Worm (Caenorhabditis elegans) whole organism, mixed stage, embryonic: ENCODE measurements around the gene cdk-1.

Experiments
- ces-1 ChIP-seq: fragments of 150-350 bp; optimal IDR thresholded peaks from 2 replicates; lab custom pipeline; 2014; ENCODE audit warnings: missing biosample characterization, missing genetic modification reagents, missing genetic modification characterization
- nhr-12 ChIP-seq: fragments of 150-350 bp; optimal IDR thresholded peaks from 2 replicates; lab custom pipeline; 2014; ENCODE audit warnings: missing biosample characterization, missing genetic modification characterization

DNA sequence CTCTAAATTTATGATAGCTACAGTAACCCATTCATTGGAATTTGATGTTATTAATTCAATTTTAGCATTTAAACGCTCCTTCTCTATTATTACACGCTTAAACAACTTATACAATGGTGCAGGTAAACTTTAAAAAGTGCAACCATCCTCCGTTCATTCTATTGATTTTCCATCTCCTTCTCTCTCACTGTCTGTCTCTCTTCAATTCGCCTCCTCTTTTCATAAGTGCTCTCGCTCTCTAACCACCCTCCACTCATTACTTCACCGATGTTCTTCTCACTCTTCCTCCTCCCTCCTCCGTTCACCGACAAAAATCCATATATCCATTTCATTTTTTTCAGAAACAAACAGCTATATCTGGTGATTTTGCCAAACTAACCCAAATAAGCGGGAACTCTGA is 18.9 kb downstream of the cdk-1 start, which contains the start of gene cbp-1:
- peak; percentile 76 for TF ChIP-seq ces-1
- no peak for TF ChIP-seq nhr-12
